Fruit fly (Drosophila melanogaster) whole organism, prepupa: ENCODE measurements around the gene Mnt.

Experiments
- CG11294 ChIP-seq: fragments of 200-800 bp; sonication (Bioruptor generic); IDR thresholded peaks from 2 replicates; pipeline ENCODE4 v1.3.6; 2022; ENCODE audit warnings: missing biosample characterization, missing genetic modification characterization
- CG31627 ChIP-seq: fragments of 200-800 bp; sonication (Bioruptor generic); optimal IDR thresholded peaks from 3 replicates; lab custom pipeline; 2016; ENCODE audit warnings: missing biosample characterization, missing genetic modification characterization
- CG6808 ChIP-seq: fragments of 200-800 bp; sonication (Bioruptor generic); optimal IDR thresholded peaks from 3 replicates; lab custom pipeline; 2017; ENCODE audit warnings: missing biosample characterization, missing genetic modification characterization, mild to moderate bottlenecking, moderate library complexity, missing genetic modification reagents
- CG7368 ChIP-seq: fragments of 200-800 bp; sonication (Bioruptor generic); optimal IDR thresholded peaks from 3 replicates; lab custom pipeline; 2016; ENCODE audit warnings: missing biosample characterization, missing genetic modification characterization
- Lpt ChIP-seq: fragments of 200-800 bp; sonication (Bioruptor generic); optimal IDR thresholded peaks from 3 replicates; lab custom pipeline; 2016; ENCODE audit warnings: missing biosample characterization, missing genetic modification characterization
- dac ChIP-seq: fragments of 200-800 bp; sonication (Bioruptor generic); optimal IDR thresholded peaks from 2 replicates; lab custom pipeline; 2017; ENCODE audit warnings: missing biosample characterization, mild to moderate bottlenecking, missing genetic modification characterization
- fd59A ChIP-seq: fragments of 200-800 bp; sonication (Bioruptor generic); optimal IDR thresholded peaks from 2 replicates; lab custom pipeline; 2017; ENCODE audit warnings: missing biosample characterization, mild to moderate bottlenecking, missing genetic modification characterization, missing genetic modification reagents
- net ChIP-seq: fragments of 200-800 bp; sonication (Bioruptor generic); optimal IDR thresholded peaks from 3 replicates; lab custom pipeline; 2016; ENCODE audit warnings: missing biosample characterization, missing genetic modification characterization

DNA sequence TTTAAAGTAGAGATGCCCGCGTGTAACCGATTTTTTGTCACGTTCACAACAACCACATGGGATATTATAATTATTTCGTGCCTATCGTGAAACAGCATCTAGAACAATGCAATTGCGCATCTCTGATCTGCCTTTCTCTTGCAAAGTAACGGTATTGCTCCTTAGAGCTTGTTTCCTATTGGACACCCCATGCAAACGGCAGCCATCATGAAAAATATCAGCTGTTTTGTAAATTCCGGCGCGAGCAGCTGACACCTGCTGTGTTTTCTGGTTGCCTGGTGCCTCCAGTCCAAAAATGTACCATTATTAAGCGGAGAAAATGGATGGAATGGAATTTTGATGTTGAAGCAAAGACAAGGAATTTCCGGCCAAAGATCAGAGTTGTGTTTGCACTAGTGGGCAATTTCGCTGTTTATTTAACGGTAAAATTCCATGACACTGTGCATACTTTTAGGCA is 32.6 kb downstream of the Mnt start:
- no peak for TF ChIP-seq CG11294 (GFP tag; lab: Robert Waterston, UW)
- no peak for TF ChIP-seq CG31627
- no peak for TF ChIP-seq CG6808
- no peak for TF ChIP-seq dac
- no peak for TF ChIP-seq fd59A
- no peak for TF ChIP-seq CG7368
- no peak for TF ChIP-seq Lpt
- no peak for TF ChIP-seq net (GFP tag; lab: Kevin White, UChicago)
